Worm (Caenorhabditis elegans) whole organism, midembryonic: Measurements from ENCODE around the gene tag-30.

Source experiments
- cog-1 ChIP-seq: sonication (generic microtip); optimal IDR thresholded peaks from 2 replicates; lab custom pipeline; 2016; ENCODE audit warnings: missing genetic modification characterization, missing compliant biosample characterization
- ref-1 ChIP-seq: fragments of 200-800 bp; sonication (Bioruptor generic); conservative IDR thresholded peaks from 2 replicates; pipeline ENCODE4 v1.3.6; 2022; ENCODE audit warnings: missing genetic modification reagents, missing genetic modification characterization, missing compliant biosample characterization
- ztf-29 ChIP-seq: fragments of 200-800 bp; sonication (Bioruptor generic); IDR thresholded peaks from 2 replicates; pipeline ENCODE4 v1.3.6; 2022; ENCODE audit warnings: missing genetic modification reagents, missing genetic modification characterization, missing compliant biosample characterization

- no peak for TF ChIP-seq cog-1
- TF ChIP-seq ref-1 (GFP tag; lab: Robert Waterston, UW), result no peak
- no peak for TF ChIP-seq ztf-29 (GFP tag; lab: Robert Waterston, UW)
Observed at ce11 chrIV:11859995-11860605, 5.1 kb upstream of the tag-30 start, which contains the start of gene mob-1.
